Worm (Caenorhabditis elegans): ENCODE measurements around the gene pat-3.

The pat-3 gene

DNA sequence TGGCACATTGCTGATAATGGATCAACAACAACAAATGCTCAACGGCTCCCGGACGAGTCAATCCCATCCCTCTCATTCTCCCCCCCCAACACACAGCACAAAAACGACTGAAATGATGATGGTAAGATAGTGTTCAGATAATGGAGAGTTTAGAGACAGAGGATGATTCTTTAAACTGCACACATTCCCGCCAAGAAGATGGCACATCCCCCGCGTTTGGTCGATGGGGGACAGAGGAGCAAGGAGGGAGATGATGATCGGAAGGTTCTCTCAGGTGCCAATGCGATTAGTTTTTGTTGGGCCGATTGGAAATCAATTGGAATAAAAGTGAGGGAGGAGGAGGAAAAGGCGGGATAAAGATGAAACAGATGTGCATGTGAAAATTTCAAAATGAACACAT, 13.5 kb upstream of the pat-3 start:
- no peak for TF ChIP-seq snpc-1.1 (tag; optimal IDR thresholded peaks at IDR 0.05; ENCODE audit: insufficient read depth)
- no peak for TF ChIP-seq nfya-2 (GFP tag; IDR thresholded peaks at IDR 0.05)
- no peak for TF ChIP-seq Y95B8A.8 (GFP tag; IDR thresholded peaks at IDR 0.05)
- no peak; the same call in 1 of the 2 replicates for TF ChIP-seq zfh-2 (GFP tag; conservative IDR thresholded peaks at IDR 0.05)
- TF ChIP-seq F23B12.7 (tag; optimal IDR thresholded peaks at IDR 0.05; ENCODE audit: insufficient read depth), result no peak
- no peak for TF ChIP-seq bed-2 (GFP tag; IDR thresholded peaks at IDR 0.05)
- TF ChIP-seq ceh-79 (tag; optimal IDR thresholded peaks at IDR 0.05), result no peak
- no peak for TF ChIP-seq T07F8.4 (tag; optimal IDR thresholded peaks at IDR 0.05)
- no peak for TF ChIP-seq rcor-1 (GFP tag; IDR thresholded peaks at IDR 0.05)
- TF ChIP-seq unc-62 (GFP tag; optimal IDR thresholded peaks at IDR 0.05), result no peak
- TF ChIP-seq ceh-27 (GFP tag; optimal IDR thresholded peaks at IDR 0.05), result no peak
- TF ChIP-seq lsl-1 (GFP tag; optimal IDR thresholded peaks at IDR 0.05), result no peak
- no peak for TF ChIP-seq ceh-40 (GFP tag; IDR thresholded peaks at IDR 0.05)
- no peak for TF ChIP-seq mes-4 (tag; optimal IDR thresholded peaks at IDR 0.05)
- no peak for TF ChIP-seq nhr-27 (tag; optimal IDR thresholded peaks at IDR 0.05)
- TF ChIP-seq nhr-120 (GFP tag; IDR thresholded peaks at IDR 0.05), result no peak
- no peak for TF ChIP-seq attf-6 (GFP tag; IDR thresholded peaks at IDR 0.05)
- TF ChIP-seq F10E7.11 (tag; optimal IDR thresholded peaks at IDR 0.05), result no peak

DNA sequence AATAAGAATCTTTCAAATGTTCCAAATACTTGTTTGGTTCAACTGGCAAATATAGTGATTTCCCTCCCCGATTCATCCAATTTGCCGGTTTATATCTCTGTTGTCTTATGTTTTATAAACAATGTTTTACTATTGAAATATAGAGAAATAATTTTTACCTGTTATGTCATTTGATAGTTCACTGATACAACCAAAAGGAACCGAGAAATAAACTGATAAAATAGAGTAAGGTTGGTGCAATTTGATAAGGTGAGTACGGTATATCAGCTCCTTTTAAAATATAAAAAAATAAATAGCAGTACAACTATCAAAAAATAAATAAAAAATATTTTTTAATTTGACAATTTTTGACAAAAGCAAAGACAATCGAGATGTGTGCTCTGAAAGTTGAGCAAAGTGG, 12.9 kb upstream of the pat-3 start:
- TF ChIP-seq ztf-22 (GFP tag; optimal IDR thresholded peaks at IDR 0.05) (no peak), D2030.7 (GFP tag; IDR thresholded peaks at IDR 0.05) (no peak), hlh-26 (GFP tag; conservative IDR thresholded peaks at IDR 0.05) (no peak), ceh-27 (GFP tag; optimal IDR thresholded peaks at IDR 0.05) (no peak), mes-4 (tag; optimal IDR thresholded peaks at IDR 0.05) (no peak), ceh-100 (GFP tag; IDR thresholded peaks at IDR 0.05) (no peak), tlf-1 (GFP tag; optimal IDR thresholded peaks at IDR 0.05) (no peak), dpff-1 (tag; optimal IDR thresholded peaks at IDR 0.05) (no peak), F57A8.1 (GFP tag; optimal IDR thresholded peaks at IDR 0.05) (no peak), Y53F4B.3 (GFP tag; IDR thresholded peaks at IDR 0.05) (no peak), pha-4 (tag; optimal IDR thresholded peaks at IDR 0.05) (no peak), nhr-90 (tag; optimal IDR thresholded peaks at IDR 0.05) (no peak), somi-1 (GFP tag; optimal IDR thresholded peaks at IDR 0.05) (no peak), C06A6.2 (GFP tag; conservative IDR thresholded peaks at IDR 0.05) (no peak), bed-1 (GFP tag; IDR thresholded peaks at IDR 0.05) (no peak), ets-4 (GFP tag; optimal IDR thresholded peaks at IDR 0.05) (no peak), T26A5.8 (tag; optimal IDR thresholded peaks at IDR 0.05) (no peak), B0035.1 (tag; optimal IDR thresholded peaks at IDR 0.05) (no peak), ztf-25 (GFP tag; IDR thresholded peaks at IDR 0.05) (no peak)

ce11 chrIII:3926116-3926515, 12.2 kb upstream of the pat-3 start, which contains the start of gene ZK1058.9:
TSS of gene ZK1058.9 (minus strand) at chrIII:3926216.
- TF ChIP-seq zim-3 (tag; optimal IDR thresholded peaks at IDR 0.05) (no peak), repo-1 (tag; optimal IDR thresholded peaks at IDR 0.05) (no peak), akir-1 (GFP tag; optimal IDR thresholded peaks at IDR 0.05) (no peak), hrde-1 (tag; optimal IDR thresholded peaks at IDR 0.05; ENCODE audit: borderline replicate concordance) (no peak), tlf-1 (GFP tag; optimal IDR thresholded peaks at IDR 0.05) (no peak), lsy-27 (tag; optimal IDR thresholded peaks at IDR 0.05; ENCODE audit: borderline replicate concordance, insufficient read depth) (no peak), Y67H2A.10 (GFP tag; conservative IDR thresholded peaks at IDR 0.05) (no peak), B0261.1 (tag; optimal IDR thresholded peaks at IDR 0.05) (no peak)

Data from whole organism, young adult.